Worm (Caenorhabditis elegans) whole organism, young adult: ENCODE data around the gene C43C3.4.

Experiments used
- Y53G8AR.9 ChIP-seq: fragments of 200-800 bp; sonication (Bioruptor generic); conservative IDR thresholded peaks from 2 replicates; pipeline ENCODE4 v1.3.6; 2022; ENCODE audit warnings: missing genetic modification reagents, missing genetic modification characterization, missing compliant biosample characterization
- Y67H2A.10 ChIP-seq: fragments of 200-800 bp; sonication (Bioruptor generic); conservative IDR thresholded peaks from 2 replicates; pipeline ENCODE4 v1.3.6; 2022; ENCODE audit warnings: missing genetic modification reagents, missing genetic modification characterization, missing compliant biosample characterization
- Y79H2A.3 ChIP-seq: fragments of 200-800 bp; sonication (Bioruptor generic); conservative IDR thresholded peaks from 2 replicates; pipeline ENCODE4 v1.3.6; 2022; ENCODE audit warnings: missing genetic modification reagents, missing genetic modification characterization, missing compliant biosample characterization
- ZK185.1 ChIP-seq: sonication (generic microtip); optimal IDR thresholded peaks from 2 replicates; lab custom pipeline; 2016; ENCODE audit warnings: mild to moderate bottlenecking, missing genetic modification characterization, missing compliant biosample characterization; ENCODE audit not compliant: poor library complexity, severe bottlenecking
- dpff-1 ChIP-seq: sonication (generic microtip); optimal IDR thresholded peaks from 2 replicates; lab custom pipeline; 2017; ENCODE audit warnings: mild to moderate bottlenecking, missing genetic modification characterization, missing compliant biosample characterization
- lin-35 ChIP-seq, 3 experiments: fragments of 150-350 bp in 2 of 3; sonication (generic microtip) in 1 of 3; optimal IDR thresholded peaks; 2 replicates each; lab custom pipeline; 2014 to 2018; ENCODE audit warnings: missing biosample characterization in 3 of 3, missing genetic modification characterization in 3 of 3, missing genetic modification reagents in 3 of 3
- lin-54 ChIP-seq: fragments of 200-800 bp; sonication (Bioruptor generic); optimal IDR thresholded peaks from 2 replicates; lab custom pipeline; 2018; ENCODE audit warnings: mild to moderate bottlenecking, missing genetic modification characterization, missing compliant biosample characterization
- mxl-1 ChIP-seq: sonication (generic microtip); optimal IDR thresholded peaks from 2 replicates; lab custom pipeline; 2016; ENCODE audit warnings: missing genetic modification characterization, missing compliant biosample characterization
- unc-62 ChIP-seq: fragments of 150-350 bp; optimal IDR thresholded peaks from 2 replicates; lab custom pipeline; 2014; ENCODE audit warnings: missing biosample characterization, missing genetic modification reagents, missing genetic modification characterization
- ztf-22 ChIP-seq: fragments of 200-800 bp; sonication (Bioruptor generic); optimal IDR thresholded peaks from 2 replicates; lab custom pipeline; 2018; ENCODE audit warnings: mild to moderate bottlenecking, missing genetic modification characterization, moderate library complexity, missing compliant biosample characterization

DNA sequence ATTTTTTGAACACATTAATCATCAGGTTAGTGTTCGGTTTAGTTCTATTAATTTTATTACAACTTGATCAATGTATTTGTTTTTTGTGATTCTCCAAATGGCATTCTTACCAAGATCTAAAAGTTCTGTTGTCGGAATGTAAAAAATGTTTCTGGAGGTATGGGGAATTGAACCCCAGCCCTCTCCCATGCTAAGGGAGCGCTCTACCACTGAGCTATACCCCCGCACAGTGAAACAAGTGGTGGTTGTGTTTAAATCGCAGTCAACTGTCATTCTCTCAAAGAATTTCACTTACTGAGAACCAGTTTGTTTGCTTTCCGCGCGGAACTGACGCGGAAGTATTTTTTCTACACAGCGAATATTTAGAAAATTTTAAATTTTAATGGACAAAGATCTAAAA, 37.0 kb downstream of the C43C3.4 start:
- TF ChIP-seq ztf-22, result no peak
- no peak for TF ChIP-seq unc-62 (GFP tag; lab: Kevin White, UChicago)
- TF ChIP-seq mxl-1, result peak; percentile 84
- TF ChIP-seq Y79H2A.3 (GFP tag; lab: Robert Waterston, UW), result 0 out of 2 replicates have a peak, but pooled peaks have one; percentile 28
- TF ChIP-seq Y53G8AR.9, result peak; percentile 71; the same call in 1 of the 2 replicates
- peak; percentile 41 for TF ChIP-seq dpff-1
- peak; percentile 71 for TF ChIP-seq ZK185.1 (tag; lab: Kevin White, UChicago)
- TF ChIP-seq lin-54 (GFP tag; lab: Kevin White, UChicago), result peak; percentile 45
- peak in 1 of 3 experiments; percentile 68 for TF ChIP-seq lin-35 (GFP tag; optimal IDR thresholded peaks at IDR 0.05; lab: Kevin White, UChicago)
- no peak for TF ChIP-seq Y67H2A.10 (GFP tag; lab: Robert Waterston, UW)
